Fruit fly (Drosophila melanogaster) whole organism, embryonic: ENCODE data around the gene Cbp20.

ENCODE experiments used
- Aef1 ChIP-seq: fragments of 200-800 bp; sonication (Bioruptor generic); IDR thresholded peaks from 3 replicates; pipeline ENCODE4 v1.3.6; 2022; ENCODE audit warnings: missing biosample characterization, missing genetic modification characterization
- Bdp1 ChIP-seq: fragments of 200-800 bp; sonication (Bioruptor generic); optimal IDR thresholded peaks from 3 replicates; lab custom pipeline; 2016; ENCODE audit warnings: missing biosample characterization, missing genetic modification characterization
- BtbVII ChIP-seq: fragments of 200-800 bp; sonication (Bioruptor generic); optimal IDR thresholded peaks from 3 replicates; lab custom pipeline; 2017; ENCODE audit warnings: missing biosample characterization, mild to moderate bottlenecking, missing genetic modification characterization
- Bteb2 ChIP-seq: fragments of 200-800 bp; sonication (Bioruptor generic); optimal IDR thresholded peaks from 2 replicates; lab custom pipeline; 2016; ENCODE audit warnings: missing biosample characterization, missing genetic modification characterization
- CG10543 ChIP-seq: fragments of 200-800 bp; sonication (Bioruptor generic); optimal IDR thresholded peaks from 3 replicates; lab custom pipeline; 2017; ENCODE audit warnings: missing biosample characterization, mild to moderate bottlenecking, missing genetic modification characterization, moderate library complexity
- CG10959 ChIP-seq: fragments of 200-800 bp; sonication (Bioruptor generic); IDR thresholded peaks from 2 replicates; pipeline ENCODE4 v1.3.6; 2022; ENCODE audit warnings: missing biosample characterization, missing genetic modification characterization
- CG11456 ChIP-seq: fragments of 200-800 bp; sonication (Bioruptor generic); IDR thresholded peaks from 3 replicates; pipeline ENCODE4 v1.3.6; 2022; ENCODE audit warnings: missing biosample characterization, missing genetic modification characterization
- CG11560 ChIP-seq: fragments of 200-800 bp; sonication (Bioruptor generic); IDR thresholded peaks from 3 replicates; pipeline ENCODE4 v1.3.6; 2022; ENCODE audit warnings: missing biosample characterization, missing genetic modification characterization
- CG11696 ChIP-seq: fragments of 200-800 bp; sonication (Bioruptor generic); IDR thresholded peaks from 2 replicates; pipeline ENCODE4 v1.3.6; 2022; ENCODE audit warnings: missing biosample characterization, missing genetic modification characterization
- CG11723 ChIP-seq: fragments of 200-800 bp; sonication (Bioruptor generic); optimal IDR thresholded peaks from 2 replicates; lab custom pipeline; 2017; ENCODE audit warnings: missing biosample characterization, mild to moderate bottlenecking, missing genetic modification characterization
- CG12071 ChIP-seq: fragments of 200-800 bp; sonication (Bioruptor generic); optimal IDR thresholded peaks from 3 replicates; lab custom pipeline; 2018; ENCODE audit warnings: missing biosample characterization, mild to moderate bottlenecking, missing genetic modification characterization
- CG12219 ChIP-seq: fragments of 200-800 bp; sonication (Bioruptor generic); optimal IDR thresholded peaks from 3 replicates; lab custom pipeline; 2018; ENCODE audit warnings: missing biosample characterization, mild to moderate bottlenecking, missing genetic modification characterization
- CG12744 ChIP-seq: fragments of 200-800 bp; sonication (Bioruptor generic); optimal IDR thresholded peaks from 2 replicates; lab custom pipeline; 2016; ENCODE audit warnings: missing biosample characterization, missing genetic modification characterization
- CG12942 ChIP-seq: fragments of 200-800 bp; sonication (Bioruptor generic); optimal IDR thresholded peaks from 3 replicates; lab custom pipeline; 2016; ENCODE audit warnings: missing biosample characterization, missing genetic modification characterization
- CG13123 ChIP-seq: fragments of 200-800 bp; sonication (Bioruptor generic); optimal IDR thresholded peaks from 2 replicates; lab custom pipeline; 2016; ENCODE audit warnings: missing biosample characterization, missing genetic modification characterization
- CG13624 ChIP-seq: fragments of 200-800 bp; sonication (Bioruptor generic); optimal IDR thresholded peaks from 2 replicates; lab custom pipeline; 2016; ENCODE audit warnings: missing biosample characterization, missing genetic modification characterization
- CG18476 ChIP-seq: fragments of 200-800 bp; sonication (Bioruptor generic); optimal IDR thresholded peaks from 2 replicates; lab custom pipeline; 2016; ENCODE audit warnings: missing biosample characterization, mild to moderate bottlenecking, missing genetic modification characterization
- CG31365 ChIP-seq: fragments of 200-800 bp; sonication (Bioruptor generic); optimal IDR thresholded peaks from 2 replicates; lab custom pipeline; 2018; ENCODE audit warnings: missing biosample characterization, mild to moderate bottlenecking, missing genetic modification characterization
- CG33213 ChIP-seq: fragments of 200-800 bp; sonication (Bioruptor generic); optimal IDR thresholded peaks from 3 replicates; lab custom pipeline; 2016; ENCODE audit warnings: missing biosample characterization, missing genetic modification characterization
- CG3838 ChIP-seq: fragments of 200-800 bp; sonication (Bioruptor generic); optimal IDR thresholded peaks from 3 replicates; lab custom pipeline; 2016; ENCODE audit warnings: missing biosample characterization, missing genetic modification characterization
- CG4820 ChIP-seq: fragments of 200-800 bp; sonication (Bioruptor generic); optimal IDR thresholded peaks from 3 replicates; lab custom pipeline; 2016; ENCODE audit warnings: missing biosample characterization, missing genetic modification characterization
- CG6813 ChIP-seq: fragments of 200-800 bp; sonication (Bioruptor generic); optimal IDR thresholded peaks from 2 replicates; lab custom pipeline; 2017; ENCODE audit warnings: missing biosample characterization, missing genetic modification characterization, mild to moderate bottlenecking, moderate library complexity, missing genetic modification reagents
- CG7987 ChIP-seq: fragments of 200-800 bp; sonication (Bioruptor generic); optimal IDR thresholded peaks from 2 replicates; lab custom pipeline; 2018; ENCODE audit warnings: missing biosample characterization, mild to moderate bottlenecking, missing genetic modification characterization, moderate library complexity
- CG8281 ChIP-seq: fragments of 200-800 bp; sonication (Bioruptor generic); optimal IDR thresholded peaks from 2 replicates; lab custom pipeline; 2018; ENCODE audit warnings: missing biosample characterization, mild to moderate bottlenecking, missing genetic modification characterization, moderate library complexity
- CG9727 ChIP-seq: fragments of 200-800 bp; sonication (Bioruptor generic); optimal IDR thresholded peaks from 3 replicates; lab custom pipeline; 2017; ENCODE audit warnings: missing biosample characterization, mild to moderate bottlenecking, missing genetic modification characterization
- Dad ChIP-seq: fragments of 200-800 bp; sonication (Bioruptor generic); optimal IDR thresholded peaks from 3 replicates; lab custom pipeline; 2016; ENCODE audit warnings: missing biosample characterization, missing genetic modification characterization
- Dip3 ChIP-seq: fragments of 200-800 bp; sonication (Bioruptor generic); optimal IDR thresholded peaks from 3 replicates; lab custom pipeline; 2016; ENCODE audit warnings: missing biosample characterization, missing genetic modification characterization
- ERR ChIP-seq: fragments of 200-800 bp; sonication (Bioruptor generic); optimal IDR thresholded peaks from 2 replicates; lab custom pipeline; 2016; ENCODE audit warnings: missing biosample characterization, missing genetic modification characterization
- HHEX ChIP-seq: fragments of 200-800 bp; sonication (Bioruptor generic); optimal IDR thresholded peaks from 3 replicates; lab custom pipeline; 2017; ENCODE audit warnings: missing biosample characterization, mild to moderate bottlenecking, missing genetic modification characterization, missing genetic modification reagents
- Kr ChIP-seq: fragments of 200-800 bp; sonication (Bioruptor generic); optimal IDR thresholded peaks from 2 replicates; lab custom pipeline; 2017; ENCODE audit warnings: missing biosample characterization, mild to moderate bottlenecking, missing genetic modification characterization
- NfI ChIP-seq: fragments of 200-800 bp; sonication (Bioruptor generic); optimal IDR thresholded peaks from 3 replicates; lab custom pipeline; 2018; ENCODE audit warnings: missing biosample characterization, mild to moderate bottlenecking, missing genetic modification characterization, moderate library complexity
- Spps ChIP-seq: fragments of 200-800 bp; sonication (Bioruptor generic); optimal IDR thresholded peaks from 2 replicates; lab custom pipeline; 2018; ENCODE audit warnings: missing biosample characterization, mild to moderate bottlenecking, missing genetic modification characterization
- Stat92E ChIP-seq, 3 experiments: fragments of >200 bp in 2 of 3; fragments of 200-800 bp in 1 of 3; sonication (Bioruptor generic) in 1 of 3; optimal IDR thresholded peaks; 2 replicates each; lab custom pipeline; 2017 to 2019; ENCODE audit warnings: missing biosample characterization in 3 of 3, missing genetic modification characterization in 3 of 3, mild to moderate bottlenecking in 1 of 3, moderate library complexity in 1 of 3
- Xbp1 ChIP-seq: fragments of 200-800 bp; sonication (Bioruptor generic); optimal IDR thresholded peaks from 3 replicates; lab custom pipeline; 2016; ENCODE audit warnings: missing biosample characterization, mild to moderate bottlenecking, missing genetic modification characterization
- cwo ChIP-seq: fragments of 200-800 bp; sonication (Bioruptor generic); optimal IDR thresholded peaks from 3 replicates; lab custom pipeline; 2017; ENCODE audit warnings: missing biosample characterization, missing genetic modification characterization, mild to moderate bottlenecking, moderate library complexity, missing genetic modification reagents
- da ChIP-seq: fragments of 200-800 bp; sonication (Bioruptor generic); optimal IDR thresholded peaks from 2 replicates; lab custom pipeline; 2016; ENCODE audit warnings: missing biosample characterization, missing genetic modification characterization
- dimm ChIP-seq: fragments of 200-800 bp; sonication (Bioruptor generic); IDR thresholded peaks from 2 replicates; pipeline ENCODE4 v1.3.6; 2022; ENCODE audit warnings: missing biosample characterization, missing genetic modification characterization
- dmrt11E ChIP-seq: fragments of 200-800 bp; sonication (Bioruptor generic); optimal IDR thresholded peaks from 3 replicates; lab custom pipeline; 2018; ENCODE audit warnings: missing biosample characterization, mild to moderate bottlenecking, missing genetic modification characterization, moderate library complexity
- ems ChIP-seq: fragments of 200-800 bp; sonication (Bioruptor generic); optimal IDR thresholded peaks from 3 replicates; lab custom pipeline; 2016; ENCODE audit warnings: missing biosample characterization, missing genetic modification characterization
- ewg ChIP-seq: fragments of 200-800 bp; sonication (Bioruptor generic); optimal IDR thresholded peaks from 3 replicates; lab custom pipeline; 2017; ENCODE audit warnings: mild to moderate bottlenecking, missing biosample characterization, missing genetic modification reagents, missing genetic modification characterization
- eyg ChIP-seq: fragments of 200-800 bp; sonication (Bioruptor generic); optimal IDR thresholded peaks from 3 replicates; lab custom pipeline; 2016; ENCODE audit warnings: missing biosample characterization, missing genetic modification characterization
- jumu ChIP-seq: fragments of 200-800 bp; sonication (Bioruptor generic); optimal IDR thresholded peaks from 3 replicates; lab custom pipeline; 2016; ENCODE audit warnings: missing biosample characterization, missing genetic modification characterization
- lbe ChIP-seq: fragments of 200-800 bp; sonication (Bioruptor generic); optimal IDR thresholded peaks from 2 replicates; lab custom pipeline; 2016; ENCODE audit warnings: missing biosample characterization, mild to moderate bottlenecking, missing genetic modification characterization
- lola ChIP-seq, 3 experiments: fragments of >200 bp in 2 of 3; fragments of 200-800 bp in 1 of 3; sonication (Bioruptor generic) in 1 of 3; optimal IDR thresholded peaks; 2 replicates each; lab custom pipeline; 2017 to 2019; ENCODE audit warnings: missing biosample characterization in 3 of 3, missing genetic modification characterization in 3 of 3, mild to moderate bottlenecking in 1 of 3, moderate library complexity in 1 of 3
- phol ChIP-seq: fragments of 200-800 bp; sonication (Bioruptor generic); optimal IDR thresholded peaks from 3 replicates; lab custom pipeline; 2018; ENCODE audit warnings: missing biosample characterization, mild to moderate bottlenecking, missing genetic modification characterization, moderate library complexity
- pum ChIP-seq: fragments of 200-800 bp; sonication (Bioruptor generic); optimal IDR thresholded peaks from 2 replicates; lab custom pipeline; 2016; ENCODE audit warnings: missing biosample characterization, missing genetic modification characterization
- run ChIP-seq: fragments of 200-800 bp; sonication (Bioruptor generic); optimal IDR thresholded peaks from 3 replicates; lab custom pipeline; 2018; ENCODE audit warnings: missing biosample characterization, mild to moderate bottlenecking, missing genetic modification characterization
- scrt ChIP-seq: fragments of 200-800 bp; sonication (Bioruptor generic); optimal IDR thresholded peaks from 2 replicates; lab custom pipeline; 2018; ENCODE audit warnings: missing biosample characterization, mild to moderate bottlenecking, missing genetic modification characterization, moderate library complexity
- tap ChIP-seq: fragments of 200-800 bp; optimal IDR thresholded peaks from 3 replicates; lab custom pipeline; 2019; ENCODE audit warnings: missing biosample characterization, mild to moderate bottlenecking, missing genetic modification characterization, moderate library complexity

Gene Cbp20

dm6 chr3R:18198518-18199118 lies 34.2 kb downstream of the Cbp20 start (continued):
- TF ChIP-seq Kr (GFP tag; lab: Kevin White, UChicago) = peak; percentile 17
- peak; percentile 5 for TF ChIP-seq run (tag; lab: Kevin White, UChicago)
- TF ChIP-seq CG4820 (GFP tag; lab: Kevin White, UChicago) = peak; percentile 10
- TF ChIP-seq Bdp1 (GFP tag; lab: Kevin White, UChicago) = peak; percentile 37
- peak; percentile 33 for TF ChIP-seq jumu (GFP tag; lab: Kevin White, UChicago)
- TF ChIP-seq BtbVII (GFP tag; lab: Kevin White, UChicago) = peak; percentile 70
- TF ChIP-seq da (GFP tag; lab: Kevin White, UChicago) = peak; percentile 49
- TF ChIP-seq ewg (GFP tag; lab: Kevin White, UChicago) = peak; percentile 50
- peak; percentile 12 for TF ChIP-seq phol (tag; lab: Kevin White, UChicago)
- TF ChIP-seq CG13123 = peak; percentile 39
- TF ChIP-seq dmrt11E (tag; lab: Kevin White, UChicago) = peak; percentile 39
- peak; percentile 53 for TF ChIP-seq ems (GFP tag; lab: Kevin White, UChicago)
- peak; percentile 58 for TF ChIP-seq CG6813 (GFP tag; lab: Kevin White, UChicago)
- peak; percentile 41 for TF ChIP-seq CG13624
- TF ChIP-seq lola (GFP tag; optimal IDR thresholded peaks at IDR 0.05; lab: Kevin White, UChicago) = peak in 1 of 3 experiments; percentile 19
- TF ChIP-seq CG10543 (GFP tag; lab: Kevin White, UChicago) = peak; percentile 48
- peak; percentile 74 for TF ChIP-seq CG12071
- TF ChIP-seq eyg (GFP tag; lab: Kevin White, UChicago) = peak; percentile 27
- peak; percentile 64 for TF ChIP-seq CG3838 (GFP tag; lab: Kevin White, UChicago)
- no peak for TF ChIP-seq CG10959 (GFP tag; lab: Robert Waterston, UW)
- TF ChIP-seq ERR = peak; percentile 41
- TF ChIP-seq pum (GFP tag; lab: Kevin White, UChicago) = no peak
- peak; percentile 1 for TF ChIP-seq Bteb2
- no peak for TF ChIP-seq dimm (GFP tag; lab: Robert Waterston, UW)
- no peak for TF ChIP-seq Xbp1 (GFP tag; lab: Kevin White, UChicago)
- TF ChIP-seq CG18476 = peak; percentile 39
- peak; percentile 34 for TF ChIP-seq CG12942
- TF ChIP-seq CG11456 (GFP tag; lab: Robert Waterston, UW) = no peak
- TF ChIP-seq CG11560 (tag; lab: Robert Waterston, UW) = no peak
- TF ChIP-seq Spps = peak; percentile 30
- peak; percentile 17 for TF ChIP-seq Dad
- no peak for TF ChIP-seq Aef1
- TF ChIP-seq Dip3 = no peak
- TF ChIP-seq HHEX (GFP tag; lab: Kevin White, UChicago) = peak; percentile 7
- peak; percentile 63 for TF ChIP-seq cwo
- no peak for TF ChIP-seq CG8281 (tag; lab: Kevin White, UChicago)
- TF ChIP-seq Stat92E (GFP tag; optimal IDR thresholded peaks at IDR 0.05; lab: Kevin White, UChicago) = peak in 1 of 3 experiments; percentile 13
- peak; percentile 73 for TF ChIP-seq lbe (GFP tag; lab: Kevin White, UChicago)
- peak; percentile 62 for TF ChIP-seq CG11723 (GFP tag; lab: Kevin White, UChicago)
- TF ChIP-seq CG12744 = peak; percentile 39
- peak; percentile 52 for TF ChIP-seq CG31365 (tag; lab: Kevin White, UChicago)
- TF ChIP-seq CG12219 (GFP tag; lab: Kevin White, UChicago) = peak; percentile 55
- TF ChIP-seq CG9727 (GFP tag; lab: Kevin White, UChicago) = peak; percentile 70
- TF ChIP-seq NfI (GFP tag; lab: Kevin White, UChicago) = peak; percentile 28
- no peak for TF ChIP-seq CG11696 (GFP tag; lab: Robert Waterston, UW)
- TF ChIP-seq CG7987 (GFP tag; lab: Kevin White, UChicago) = peak; percentile 76
- TF ChIP-seq tap (tag; lab: Kevin White, UChicago) = peak; percentile 29
- peak; percentile 58 for TF ChIP-seq scrt (GFP tag; lab: Kevin White, UChicago)
- TF ChIP-seq CG33213 (GFP tag; lab: Kevin White, UChicago) = peak; percentile 46
